Worm (Caenorhabditis elegans) whole organism, L4 larva: ENCODE data around the gene F23H11.4.

Source experiments
- F26F4.8 ChIP-seq: fragments of 200-800 bp; sonication (Bioruptor generic); conservative IDR thresholded peaks from 2 replicates; pipeline ENCODE4 v1.3.6; 2022; ENCODE audit warnings: missing genetic modification characterization, missing compliant biosample characterization
- F44E2.7 ChIP-seq: fragments of 200-800 bp; sonication (Bioruptor generic); IDR thresholded peaks from 2 replicates; pipeline ENCODE4 v2.1.2; 2022; ENCODE audit warnings: missing genetic modification characterization, missing compliant biosample characterization
- R02D3.7 ChIP-seq: fragments of 150-350 bp; sonication (generic microtip); optimal IDR thresholded peaks from 3 replicates; lab custom pipeline; 2014; ENCODE audit warnings: missing biosample characterization, missing genetic modification characterization
- T20F7.1 ChIP-seq: fragments of 200-800 bp; sonication (Bioruptor generic); optimal IDR thresholded peaks from 2 replicates; lab custom pipeline; 2018; ENCODE audit warnings: mild to moderate bottlenecking, missing genetic modification characterization, missing compliant biosample characterization
- T26A8.4 ChIP-seq: fragments of 200-800 bp; sonication (Bioruptor generic); IDR thresholded peaks from 2 replicates; pipeline ENCODE4 v1.3.6; 2022; ENCODE audit warnings: missing genetic modification characterization, missing compliant biosample characterization
- Y105C5A.15 ChIP-seq: fragments of 200-800 bp; sonication (Bioruptor generic); IDR thresholded peaks from 2 replicates; pipeline ENCODE4 v1.3.6; 2022; ENCODE audit warnings: missing genetic modification characterization, missing compliant biosample characterization
- Y75B8A.6 ChIP-seq: fragments of 200-800 bp; sonication (Bioruptor generic); IDR thresholded peaks from 2 replicates; pipeline ENCODE4 v1.3.6; 2022; ENCODE audit warnings: missing genetic modification reagents, missing genetic modification characterization, missing compliant biosample characterization
- aly-2 ChIP-seq: sonication (generic microtip); optimal IDR thresholded peaks from 2 replicates; lab custom pipeline; 2018; ENCODE audit warnings: missing biosample characterization, missing genetic modification characterization
- attf-4 ChIP-seq: sonication (generic microtip); optimal IDR thresholded peaks from 3 replicates; lab custom pipeline; 2017; ENCODE audit warnings: missing biosample characterization, missing genetic modification characterization
- ceh-20 ChIP-seq: fragments of 200-800 bp; sonication (Bioruptor generic); IDR thresholded peaks from 2 replicates; pipeline ENCODE4 v1.3.6; 2022; ENCODE audit warnings: missing genetic modification reagents, missing genetic modification characterization, missing compliant biosample characterization
- ceh-28 ChIP-seq: fragments of 150-350 bp; optimal IDR thresholded peaks from 2 replicates; lab custom pipeline; 2014; ENCODE audit warnings: missing biosample characterization, missing genetic modification reagents, missing genetic modification characterization
- daf-16 ChIP-seq, 3 experiments: sonication (generic microtip); optimal IDR thresholded peaks; 2 replicates each; lab custom pipeline; 2016 to 2017; ENCODE audit warnings: missing genetic modification characterization in 3 of 3, missing genetic modification reagents in 3 of 3, mild to moderate bottlenecking in 2 of 3, missing compliant biosample characterization in 2 of 3, missing biosample characterization in 1 of 3, moderate library complexity in 1 of 3
- daf-19 ChIP-seq: fragments of 200-800 bp; sonication (Bioruptor generic); conservative IDR thresholded peaks from 2 replicates; pipeline ENCODE4 v1.3.6; 2022; ENCODE audit warnings: missing genetic modification characterization, missing compliant biosample characterization
- dmd-6 ChIP-seq: fragments of 200-800 bp; sonication (Bioruptor generic); IDR thresholded peaks from 2 replicates; pipeline ENCODE4 v1.3.6; 2022; ENCODE audit warnings: missing genetic modification reagents, missing genetic modification characterization, missing compliant biosample characterization
- duxl-1 ChIP-seq: sonication (generic microtip); optimal IDR thresholded peaks from 2 replicates; lab custom pipeline; 2016; ENCODE audit warnings: mild to moderate bottlenecking, missing genetic modification characterization, moderate library complexity, missing compliant biosample characterization; ENCODE audit not compliant: poor library complexity
- dve-1 ChIP-seq: sonication (generic microtip); optimal IDR thresholded peaks from 2 replicates; lab custom pipeline; 2017; ENCODE audit warnings: antibody characterized with exemption, mild to moderate bottlenecking, missing genetic modification characterization, missing compliant biosample characterization; ENCODE audit not compliant: insufficient read depth
- egl-43 ChIP-seq: fragments of 200-800 bp; sonication (Bioruptor generic); IDR thresholded peaks from 2 replicates; pipeline ENCODE4 v1.3.6; 2022; ENCODE audit warnings: missing genetic modification reagents, missing genetic modification characterization, missing compliant biosample characterization
- fkh-10 ChIP-seq: fragments of 150-350 bp; optimal IDR thresholded peaks from 2 replicates; lab custom pipeline; 2014; ENCODE audit warnings: missing biosample characterization, missing genetic modification reagents, missing genetic modification characterization
- hif-1 ChIP-seq, 2 experiments: sonication (generic microtip); optimal IDR thresholded peaks; 2 replicates each; lab custom pipeline; 2016 to 2017; ENCODE audit warnings: missing compliant biosample characterization in 2 of 2, missing genetic modification characterization in 2 of 2, missing genetic modification reagents in 2 of 2, missing genotype in 2 of 2, mild to moderate bottlenecking in 1 of 2
- hlh-11 ChIP-seq: fragments of 200-800 bp; sonication (Bioruptor generic); optimal IDR thresholded peaks from 2 replicates; lab custom pipeline; 2018; ENCODE audit warnings: mild to moderate bottlenecking, missing genetic modification characterization, missing compliant biosample characterization
- hlh-30 ChIP-seq: sonication (generic microtip); optimal IDR thresholded peaks from 2 replicates; lab custom pipeline; 2017; ENCODE audit warnings: antibody characterized with exemption, mild to moderate bottlenecking, missing genetic modification characterization, missing compliant biosample characterization; ENCODE audit not compliant: insufficient read depth
- jun-1 ChIP-seq: fragments of 150-350 bp; optimal IDR thresholded peaks from 2 replicates; lab custom pipeline; 2014; ENCODE audit warnings: missing biosample characterization, missing genetic modification reagents, missing genetic modification characterization
- lin-1 ChIP-seq: fragments of 200-800 bp; sonication (Bioruptor generic); IDR thresholded peaks from 2 replicates; pipeline ENCODE4 v1.3.6; 2022; ENCODE audit warnings: missing genetic modification reagents, missing genetic modification characterization, missing compliant biosample characterization
- lin-13 ChIP-seq: fragments of 150-350 bp; optimal IDR thresholded peaks from 2 replicates; lab custom pipeline; 2014; ENCODE audit warnings: missing biosample characterization, missing genetic modification reagents, missing genetic modification characterization
- lin-29 ChIP-seq: fragments of 200-800 bp; sonication (Bioruptor generic); IDR thresholded peaks from 2 replicates; pipeline ENCODE4 v1.3.6; 2022; ENCODE audit warnings: missing genetic modification reagents, missing genetic modification characterization, missing compliant biosample characterization
- lir-3 ChIP-seq: sonication (generic microtip); optimal IDR thresholded peaks from 2 replicates; lab custom pipeline; 2016; ENCODE audit warnings: mild to moderate bottlenecking, missing genetic modification characterization, missing compliant biosample characterization
- madf-5 ChIP-seq, 2 experiments: fragments of 200-800 bp; sonication (Bioruptor generic); IDR thresholded peaks; 2 replicates each; pipeline ENCODE4 v1.3.6; 2022; ENCODE audit warnings: missing compliant biosample characterization in 2 of 2, missing genetic modification characterization in 2 of 2
- mdt-29 ChIP-seq: fragments of 200-800 bp; sonication (Bioruptor generic); IDR thresholded peaks from 2 replicates; pipeline ENCODE4 v1.3.6; 2022; ENCODE audit warnings: missing genetic modification reagents, missing genetic modification characterization, missing compliant biosample characterization
- mes-2 ChIP-seq: sonication (generic microtip); optimal IDR thresholded peaks from 2 replicates; lab custom pipeline; 2016; ENCODE audit warnings: missing genotype, mild to moderate bottlenecking, missing genetic modification characterization, missing compliant biosample characterization; ENCODE audit not compliant: poor library complexity, severe bottlenecking
- mxl-3 ChIP-seq: fragments of 200-800 bp; sonication (Bioruptor generic); optimal IDR thresholded peaks from 2 replicates; lab custom pipeline; 2018; ENCODE audit warnings: mild to moderate bottlenecking, missing genetic modification characterization, missing compliant biosample characterization
- nhr-102 ChIP-seq: sonication (generic microtip); optimal IDR thresholded peaks from 2 replicates; lab custom pipeline; 2016; ENCODE audit warnings: mild to moderate bottlenecking, missing genetic modification characterization, moderate library complexity, missing compliant biosample characterization
- nhr-111 ChIP-seq: fragments of 200-800 bp; sonication (Bioruptor generic); optimal IDR thresholded peaks from 2 replicates; lab custom pipeline; 2018; ENCODE audit warnings: mild to moderate bottlenecking, missing genetic modification characterization, missing compliant biosample characterization
- nhr-237 ChIP-seq: sonication (generic microtip); optimal IDR thresholded peaks from 2 replicates; lab custom pipeline; 2017; ENCODE audit warnings: missing biosample characterization, missing genetic modification characterization
- nhr-42 ChIP-seq: fragments of 200-800 bp; sonication (Bioruptor generic); IDR thresholded peaks from 2 replicates; pipeline ENCODE4 v1.3.6; 2022; ENCODE audit warnings: missing genetic modification characterization, missing compliant biosample characterization
- nhr-48 ChIP-seq: sonication (generic microtip); optimal IDR thresholded peaks from 2 replicates; lab custom pipeline; 2016; ENCODE audit warnings: mild to moderate bottlenecking, missing genetic modification characterization, missing compliant biosample characterization
- nhr-6 ChIP-seq: fragments of 150-350 bp; optimal IDR thresholded peaks from 2 replicates; lab custom pipeline; 2014; ENCODE audit warnings: missing biosample characterization, missing genetic modification characterization
- nhr-76 ChIP-seq: fragments of 150-350 bp; optimal IDR thresholded peaks from 2 replicates; lab custom pipeline; 2014; ENCODE audit warnings: missing biosample characterization, missing genetic modification characterization
- nhr-77 ChIP-seq: fragments of 150-350 bp; optimal IDR thresholded peaks from 2 replicates; lab custom pipeline; 2014; ENCODE audit warnings: missing biosample characterization, missing genetic modification characterization
- pha-4 ChIP-seq, 2 experiments: fragments of 150-350 bp in 1 of 2; fragments of 200-800 bp in 1 of 2; sonication (Bioruptor generic) in 1 of 2; IDR thresholded peaks in 1 of 2; optimal IDR thresholded peaks in 1 of 2; 2 replicates each; pipeline versions ENCODE4 v1.3.6 to Lab custom; 2014 to 2022; ENCODE audit warnings: missing genetic modification characterization in 2 of 2, missing genetic modification reagents in 2 of 2, missing biosample characterization in 1 of 2, missing compliant biosample characterization in 1 of 2
- php-3 ChIP-seq: fragments of 200-800 bp; sonication (Bioruptor generic); IDR thresholded peaks from 2 replicates; pipeline ENCODE4 v1.3.6; 2022; ENCODE audit warnings: missing genetic modification reagents, missing genetic modification characterization, missing compliant biosample characterization
- pqm-1 ChIP-seq: sonication (generic microtip); optimal IDR thresholded peaks from 2 replicates; lab custom pipeline; 2017; ENCODE audit warnings: missing biosample characterization, missing genetic modification characterization
- saeg-2 ChIP-seq: fragments of 200-800 bp; sonication (Bioruptor generic); IDR thresholded peaks from 2 replicates; pipeline ENCODE4 v1.3.6; 2022; ENCODE audit warnings: missing genetic modification reagents, missing genetic modification characterization, missing compliant biosample characterization
- skn-1 ChIP-seq: fragments of 150-350 bp; optimal IDR thresholded peaks from 2 replicates; lab custom pipeline; 2014; ENCODE audit warnings: missing biosample characterization, missing genetic modification characterization
- snpc-1.2 ChIP-seq: fragments of 200-800 bp; sonication (Bioruptor generic); IDR thresholded peaks from 2 replicates; pipeline ENCODE4 v1.3.6; 2022; ENCODE audit warnings: missing genetic modification reagents, missing genetic modification characterization, missing compliant biosample characterization
- unc-130 ChIP-seq: sonication (generic microtip); optimal IDR thresholded peaks from 2 replicates; lab custom pipeline; 2016; ENCODE audit warnings: missing genetic modification reagents, missing genetic modification characterization, missing compliant biosample characterization
- zfp-3 ChIP-seq: fragments of 200-800 bp; sonication (Bioruptor generic); conservative IDR thresholded peaks from 2 replicates; pipeline ENCODE4 v1.3.6; 2022; ENCODE audit warnings: missing genetic modification reagents, missing genetic modification characterization, missing compliant biosample characterization
- zip-11 ChIP-seq: fragments of 200-800 bp; sonication (Bioruptor generic); IDR thresholded peaks from 2 replicates; pipeline ENCODE4 v1.3.6; 2022; ENCODE audit warnings: missing genetic modification characterization, missing compliant biosample characterization
- zip-2 ChIP-seq: fragments of 150-350 bp; optimal IDR thresholded peaks from 2 replicates; lab custom pipeline; 2014; ENCODE audit warnings: missing biosample characterization, missing genetic modification characterization
- ztf-11 ChIP-seq: fragments of 150-350 bp; optimal IDR thresholded peaks from 2 replicates; lab custom pipeline; 2014; ENCODE audit warnings: missing biosample characterization, missing genetic modification characterization
- ztf-7 ChIP-seq: fragments of 150-350 bp; optimal IDR thresholded peaks from 2 replicates; lab custom pipeline; 2014; ENCODE audit warnings: missing biosample characterization, missing genetic modification characterization

Gene F23H11.4

ce11 chrIII:887874-888299 is 19.5 kb downstream of the F23H11.4 start:
- TF ChIP-seq lin-13 (GFP tag; lab: Kevin White, UChicago), result no peak
- no peak for TF ChIP-seq Y105C5A.15 (GFP tag; lab: Robert Waterston, UW)
- TF ChIP-seq nhr-48 (tag; lab: Kevin White, UChicago), result no peak
- peak; percentile 76 for TF ChIP-seq egl-43
- TF ChIP-seq daf-16 (GFP tag; optimal IDR thresholded peaks at IDR 0.05; lab: Kevin White, UChicago), result no peak
- peak; percentile 69 for TF ChIP-seq daf-16 (tag; optimal IDR thresholded peaks at IDR 0.05; lab: Kevin White, UChicago)
- TF ChIP-seq Y75B8A.6 (GFP tag; lab: Robert Waterston, UW), result no peak
- no peak for TF ChIP-seq pha-4 (GFP tag; IDR thresholded peaks at IDR 0.05; lab: Robert Waterston, UW)
- no peak for TF ChIP-seq pha-4 (tag; optimal IDR thresholded peaks at IDR 0.05; lab: Kevin White, UChicago)
- TF ChIP-seq duxl-1 (tag; lab: Kevin White, UChicago), result no peak
- TF ChIP-seq mxl-3 (GFP tag; lab: Kevin White, UChicago), result peak; percentile 88
- TF ChIP-seq T20F7.1 (GFP tag; lab: Kevin White, UChicago), result peak; percentile 61
- peak; percentile 23; the same call in 1 of the 2 replicates for TF ChIP-seq ceh-20 (GFP tag; lab: Robert Waterston, UW)
- TF ChIP-seq R02D3.7 (tag; lab: Kevin White, UChicago), result no peak
- TF ChIP-seq madf-5 (GFP tag; IDR thresholded peaks at IDR 0.05; lab: Robert Waterston, UW), result no peak
- peak; percentile 62 for TF ChIP-seq T26A8.4 (GFP tag; lab: Robert Waterston, UW)
- TF ChIP-seq dve-1, result peak; percentile 71
- TF ChIP-seq F26F4.8 (GFP tag; lab: Robert Waterston, UW), result no peak
- no peak for TF ChIP-seq daf-19 (GFP tag; lab: Robert Waterston, UW)
- TF ChIP-seq dmd-6 (GFP tag; lab: Robert Waterston, UW), result peak; percentile 77
- no peak for TF ChIP-seq mdt-29 (GFP tag; lab: Robert Waterston, UW)
- TF ChIP-seq nhr-77 (tag; lab: Kevin White, UChicago), result no peak
- TF ChIP-seq nhr-42 (GFP tag; lab: Robert Waterston, UW), result no peak
- TF ChIP-seq lir-3 (tag; lab: Kevin White, UChicago), result no peak
- TF ChIP-seq hlh-11, result peak; percentile 80
- no peak for TF ChIP-seq jun-1
- TF ChIP-seq lin-29 (GFP tag; lab: Robert Waterston, UW), result no peak
- TF ChIP-seq hif-1 (tag; optimal IDR thresholded peaks at IDR 0.05; lab: Kevin White, UChicago), result peak in 1 of 2 experiments; percentile 65
- TF ChIP-seq lin-1 (GFP tag; lab: Robert Waterston, UW), result no peak
- TF ChIP-seq hlh-30 (tag; lab: Kevin White, UChicago), result peak; percentile 88
- TF ChIP-seq unc-130 (GFP tag; lab: Kevin White, UChicago), result no peak
- TF ChIP-seq saeg-2 (GFP tag; lab: Robert Waterston, UW), result no peak
- TF ChIP-seq nhr-6, result no peak
- no peak for TF ChIP-seq zip-11 (GFP tag; lab: Robert Waterston, UW)
- peak; percentile 7 for TF ChIP-seq ztf-7 (tag; lab: Kevin White, UChicago)
- no peak for TF ChIP-seq nhr-102
- TF ChIP-seq zfp-3 (GFP tag; lab: Robert Waterston, UW), result no peak
- no peak for TF ChIP-seq F44E2.7
- TF ChIP-seq zip-2, result no peak
- no peak for TF ChIP-seq nhr-76
- no peak for TF ChIP-seq skn-1
- TF ChIP-seq aly-2, result no peak
- TF ChIP-seq php-3, result 0 out of 2 replicates have a peak, but pooled peaks have one; percentile 40
- no peak for TF ChIP-seq ztf-11
- no peak for TF ChIP-seq nhr-237 (tag; lab: Kevin White, UChicago)
- TF ChIP-seq pqm-1, result peak; percentile 11
- peak; percentile 48; the same call in 1 of the 2 replicates for TF ChIP-seq snpc-1.2 (GFP tag; lab: Robert Waterston, UW)
- TF ChIP-seq fkh-10, result peak; percentile 92
- peak; percentile 21 for TF ChIP-seq mes-2 (tag; lab: Kevin White, UChicago)
- TF ChIP-seq ceh-28 (tag; lab: Kevin White, UChicago), result peak; percentile 84
- no peak for TF ChIP-seq attf-4 (tag; lab: Kevin White, UChicago)
- no peak for TF ChIP-seq nhr-111
